Fruit fly (Drosophila melanogaster): ENCODE data around the gene CrebA.
A peak's percentile ranks its signal among the peaks of the same experiment; 100 is the strongest.

The CrebA gene

DNA sequence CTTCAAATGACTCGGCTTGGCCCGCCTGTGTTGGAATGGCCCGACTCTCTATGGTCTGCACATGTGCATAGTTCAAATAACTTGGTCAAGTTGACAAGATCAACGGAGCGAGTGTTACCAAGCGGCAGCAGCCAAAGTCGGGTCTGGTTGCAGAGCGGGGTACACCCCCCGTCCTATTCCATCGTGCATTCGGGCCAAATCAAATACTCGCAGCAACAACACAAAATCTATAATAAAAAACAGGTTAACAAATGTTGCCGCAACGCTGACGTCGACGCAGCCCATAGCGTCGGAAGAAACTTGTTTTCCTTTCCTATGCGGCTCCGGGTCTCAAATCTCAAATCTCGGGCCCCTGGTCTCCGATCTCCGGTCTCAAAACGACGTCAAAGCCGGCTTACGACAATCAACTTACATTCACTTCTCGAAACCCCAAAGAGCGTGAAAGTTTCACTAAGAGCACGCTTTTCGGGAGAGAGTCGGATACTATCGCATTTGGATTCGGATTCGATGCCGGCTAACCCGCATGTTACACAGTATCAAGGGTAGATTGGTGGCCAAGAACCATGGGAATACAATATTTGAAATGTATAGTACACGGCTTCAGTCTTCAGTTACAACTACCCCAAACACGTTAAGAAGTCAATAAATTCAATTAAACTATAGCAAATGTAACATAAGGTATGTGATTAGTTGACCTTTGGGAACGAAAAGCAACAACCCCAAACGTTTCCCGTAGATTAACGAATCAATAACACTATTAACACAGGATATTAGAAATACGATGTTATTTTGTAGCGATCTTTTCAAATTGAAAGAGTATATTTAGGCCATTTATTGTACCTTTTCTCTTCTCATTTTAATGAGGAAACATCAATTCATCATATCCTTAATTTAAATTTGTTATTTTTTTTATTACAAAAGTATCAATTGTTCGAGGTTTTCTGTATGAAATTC, 644 bp upstream of the CrebA start (continued):
- 0 out of 3 replicates have a peak, but pooled peaks have one; percentile 38 for TF ChIP-seq ken (GFP tag; IDR thresholded peaks at IDR 0.05)
- TF ChIP-seq CG6654 (GFP tag; optimal IDR thresholded peaks at IDR 0.05) = peak; percentile 30
- peak; percentile 61 for TF ChIP-seq bab2 (GFP tag; optimal IDR thresholded peaks at IDR 0.05)
- TF ChIP-seq eve (GFP tag; optimal IDR thresholded peaks at IDR 0.05) = peak in 1 of 2 experiments; percentile 92
- peak; percentile 71 for TF ChIP-seq CG15269 (tag; optimal IDR thresholded peaks at IDR 0.05)
- TF ChIP-seq E2f1 (GFP tag; IDR thresholded peaks at IDR 0.05) = 0 out of 2 replicates have a peak, but pooled peaks have one; percentile 20
- TF ChIP-seq CG6683 (GFP tag; optimal IDR thresholded peaks at IDR 0.05) = peak; percentile 27
- TF ChIP-seq CG17328 (GFP tag; IDR thresholded peaks at IDR 0.05) = 0 out of 2 replicates have a peak, but pooled peaks have one; percentile 55
- TF ChIP-seq CG32767 (GFP tag; IDR thresholded peaks at IDR 0.05) = no peak
- no peak for TF ChIP-seq Hr78 (GFP tag; optimal IDR thresholded peaks at IDR 0.05)
- no peak for TF ChIP-seq gce (GFP tag; IDR thresholded peaks at IDR 0.05)
- peak; percentile 99 for TF ChIP-seq D19B (GFP tag; optimal IDR thresholded peaks at IDR 0.05)
- peak; percentile 55; the same call in 2 of the 4 replicates for TF ChIP-seq Gug (GFP tag; IDR thresholded peaks at IDR 0.05)
- no peak for TF ChIP-seq pita (GFP tag; optimal IDR thresholded peaks at IDR 0.05)
- peak; percentile 72 for TF ChIP-seq bcd (GFP tag; optimal IDR thresholded peaks at IDR 0.05)
- peak; percentile 59; the same call in 1 of the 2 replicates for TF ChIP-seq CG31441 (GFP tag; IDR thresholded peaks at IDR 0.05)
- TF ChIP-seq ase (GFP tag; IDR thresholded peaks at IDR 0.05) = no peak
- TF ChIP-seq vfl (GFP tag; optimal IDR thresholded peaks at IDR 0.05) = peak; percentile 23
- peak; percentile 61 for TF ChIP-seq CG12769 (tag; optimal IDR thresholded peaks at IDR 0.05)

DNA sequence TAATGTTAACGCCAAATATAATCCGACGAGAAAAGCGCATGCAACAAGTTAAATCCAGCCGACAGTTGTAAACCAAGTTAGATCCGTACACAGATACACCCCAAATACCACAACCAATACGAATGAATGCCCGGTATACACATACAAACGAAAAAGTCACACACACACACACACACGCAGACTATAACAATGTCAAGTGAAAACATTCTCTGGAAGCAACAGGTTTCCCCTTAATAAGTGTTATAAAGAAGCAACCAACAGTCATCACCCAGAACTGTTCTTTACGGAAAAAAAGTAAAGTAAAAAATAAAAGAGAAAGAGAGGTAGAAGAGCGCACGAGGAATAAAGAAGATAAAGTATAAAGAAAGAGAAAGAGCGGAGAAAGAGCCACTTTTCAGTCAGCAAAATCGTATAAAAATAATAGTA, 618 bp downstream of the CrebA start:
- TF ChIP-seq Trl (optimal IDR thresholded peaks at IDR 0.05) (peak; percentile 53 to 57), Trl (GFP tag; optimal IDR thresholded peaks at IDR 0.05) (no peak), slp2 (GFP tag; optimal IDR thresholded peaks at IDR 0.05) (no peak), CG10959 (GFP tag; IDR thresholded peaks at IDR 0.05) (no peak), tna (GFP tag; IDR thresholded peaks at IDR 0.05; ENCODE audit: partially characterized antibody) (no peak), CG13287 (GFP tag; IDR thresholded peaks at IDR 0.05; ENCODE audit: partially characterized antibody) (no peak), Nf-YB (GFP tag; optimal IDR thresholded peaks at IDR 0.05) (peak; percentile 47), CG43689 (GFP tag; IDR thresholded peaks at IDR 0.05) (no peak), vfl (GFP tag; optimal IDR thresholded peaks at IDR 0.05) (no peak), nom (GFP tag; optimal IDR thresholded peaks at IDR 0.05) (peak; percentile 52), row (GFP tag; IDR thresholded peaks at IDR 0.05) (no peak), CG15011 (GFP tag; optimal IDR thresholded peaks at IDR 0.05) (no peak), cg (GFP tag; optimal IDR thresholded peaks at IDR 0.05) (peak; percentile 86), sens (GFP tag) (peak; percentile 38), bigmax (GFP tag; optimal IDR thresholded peaks at IDR 0.05) (no peak), ac (GFP tag; optimal IDR thresholded peaks at IDR 0.05) (no peak), zfh1 (GFP tag; IDR thresholded peaks at IDR 0.05) (0 out of 3 replicates have a peak, but pooled peaks have one; percentile 16), Myb (GFP tag; optimal IDR thresholded peaks at IDR 0.05) (no peak), CG30431 (GFP tag; optimal IDR thresholded peaks at IDR 0.05) (no peak), zfh2 (GFP tag; optimal IDR thresholded peaks at IDR 0.05) (no peak), abd-A (tag; optimal IDR thresholded peaks at IDR 0.05) (peak; percentile 56), kni (GFP tag; optimal IDR thresholded peaks at IDR 0.05) (peak; percentile 70), D (optimal IDR thresholded peaks at IDR 0.05) (no peak), D (GFP tag; optimal IDR thresholded peaks at IDR 0.05) (no peak), CG13894 (tag; optimal IDR thresholded peaks at IDR 0.05) (peak; percentile 5), bsh (GFP tag; optimal IDR thresholded peaks at IDR 0.05) (no peak), CG10654 (GFP tag; optimal IDR thresholded peaks at IDR 0.05) (no peak), CG3163 (GFP tag; optimal IDR thresholded peaks at IDR 0.05) (peak; percentile 75), kah (GFP tag; optimal IDR thresholded peaks at IDR 0.05) (peak; percentile 83), CG5180 (GFP tag; optimal IDR thresholded peaks at IDR 0.05) (peak; percentile 54)

Data from whole organism, embryonic.